Fruit fly (Drosophila melanogaster) whole organism, embryonic: ENCODE data around the gene CG13126.

Source experiments
- ATbp ChIP-seq: fragments of 200-800 bp; sonication (Bioruptor generic); optimal IDR thresholded peaks from 2 replicates; lab custom pipeline; 2017; ENCODE audit warnings: missing biosample characterization, mild to moderate bottlenecking, missing genetic modification characterization, missing genetic modification reagents
- Awh ChIP-seq: fragments of 200-800 bp; sonication (Bioruptor generic); IDR thresholded peaks from 2 replicates; pipeline ENCODE4, ENCODE4 v1.3.6; 2022; ENCODE audit warnings: missing biosample characterization, missing genetic modification characterization
- BEAF-32 ChIP-seq: fragments of 200-800 bp; sonication (Bioruptor generic); optimal IDR thresholded peaks from 3 replicates; lab custom pipeline; 2017; ENCODE audit warnings: missing biosample characterization, missing genetic modification characterization, mild to moderate bottlenecking, moderate library complexity, missing genetic modification reagents
- Bdp1 ChIP-seq: fragments of 200-800 bp; sonication (Bioruptor generic); optimal IDR thresholded peaks from 3 replicates; lab custom pipeline; 2016; ENCODE audit warnings: missing biosample characterization, missing genetic modification characterization
- CG10654 ChIP-seq: fragments of 200-800 bp; sonication (Bioruptor generic); optimal IDR thresholded peaks from 2 replicates; lab custom pipeline; 2016; ENCODE audit warnings: missing biosample characterization, missing genetic modification characterization
- CG12299 ChIP-seq: fragments of 200-800 bp; sonication (Bioruptor generic); optimal IDR thresholded peaks from 2 replicates; lab custom pipeline; 2018; ENCODE audit warnings: missing biosample characterization, mild to moderate bottlenecking, missing genetic modification characterization
- CG17612 ChIP-seq: fragments of 200-800 bp; sonication (Bioruptor generic); IDR thresholded peaks from 2 replicates; pipeline ENCODE4 v1.3.6; 2022; ENCODE audit warnings: missing biosample characterization, missing genetic modification characterization
- CG32767 ChIP-seq: fragments of 200-800 bp; sonication (Bioruptor generic); IDR thresholded peaks from 2 replicates; pipeline ENCODE4 v1.3.6; 2022; ENCODE audit warnings: missing biosample characterization, missing genetic modification characterization
- CG4328 ChIP-seq: fragments of 200-800 bp; sonication (Bioruptor generic); optimal IDR thresholded peaks from 3 replicates; lab custom pipeline; 2017; ENCODE audit warnings: missing biosample characterization, missing genetic modification reagents, missing genetic modification characterization
- CG4707 ChIP-seq: fragments of 200-800 bp; sonication (Bioruptor generic); optimal IDR thresholded peaks from 2 replicates; lab custom pipeline; 2018; ENCODE audit warnings: missing biosample characterization, mild to moderate bottlenecking, missing genetic modification characterization, moderate library complexity
- CG4730 ChIP-seq: fragments of 200-800 bp; sonication (Bioruptor generic); IDR thresholded peaks from 2 replicates; pipeline ENCODE4 v1.3.6; 2022; ENCODE audit warnings: missing biosample characterization, missing genetic modification characterization
- CG7556 ChIP-seq: fragments of 200-800 bp; sonication (Bioruptor generic); optimal IDR thresholded peaks from 2 replicates; lab custom pipeline; 2017; ENCODE audit warnings: missing biosample characterization, mild to moderate bottlenecking, missing genetic modification characterization
- CG7786 ChIP-seq: fragments of 200-800 bp; sonication (Bioruptor generic); optimal IDR thresholded peaks from 2 replicates; lab custom pipeline; 2016; ENCODE audit warnings: missing biosample characterization, missing genetic modification characterization
- CG7963 ChIP-seq: fragments of 200-800 bp; sonication (Bioruptor generic); IDR thresholded peaks from 3 replicates; pipeline ENCODE4 v1.3.6; 2022; ENCODE audit warnings: missing biosample characterization, missing genetic modification characterization; ENCODE audit not compliant: partially characterized antibody
- CG8281 ChIP-seq: fragments of 200-800 bp; sonication (Bioruptor generic); optimal IDR thresholded peaks from 2 replicates; lab custom pipeline; 2018; ENCODE audit warnings: missing biosample characterization, mild to moderate bottlenecking, missing genetic modification characterization, moderate library complexity
- CG8944 ChIP-seq: fragments of 200-800 bp; sonication (Bioruptor generic); optimal IDR thresholded peaks from 3 replicates; lab custom pipeline; 2016; ENCODE audit warnings: missing biosample characterization, missing genetic modification characterization
- CG9797 ChIP-seq: fragments of 200-800 bp; sonication (Bioruptor generic); optimal IDR thresholded peaks from 3 replicates; lab custom pipeline; 2018; ENCODE audit warnings: missing biosample characterization, mild to moderate bottlenecking, missing genetic modification characterization
- CTCF ChIP-seq: fragments of 200-800 bp; sonication (Bioruptor generic); optimal IDR thresholded peaks from 2 replicates; lab custom pipeline; 2017; ENCODE audit warnings: missing biosample characterization, mild to moderate bottlenecking, missing genetic modification characterization, moderate library complexity
- CoRest ChIP-seq: fragments of 200-800 bp; sonication (Bioruptor generic); optimal IDR thresholded peaks from 3 replicates; lab custom pipeline; 2018; ENCODE audit warnings: missing biosample characterization, mild to moderate bottlenecking, missing genetic modification characterization, moderate library complexity
- CrebB ChIP-seq: fragments of 200-800 bp; sonication (Bioruptor generic); optimal IDR thresholded peaks from 3 replicates; lab custom pipeline; 2018; ENCODE audit warnings: missing biosample characterization, mild to moderate bottlenecking, missing genetic modification characterization
- Deaf1 ChIP-seq: fragments of 200-800 bp; optimal IDR thresholded peaks from 3 replicates; lab custom pipeline; 2019; ENCODE audit warnings: missing biosample characterization, mild to moderate bottlenecking, missing genetic modification characterization, moderate library complexity
- Doc3 ChIP-seq: fragments of 200-800 bp; sonication (Bioruptor generic); IDR thresholded peaks from 3 replicates; pipeline ENCODE4 v1.3.6; 2022; ENCODE audit warnings: missing biosample characterization, missing genetic modification characterization; ENCODE audit not compliant: partially characterized antibody
- HmgZ ChIP-seq: fragments of 200-800 bp; sonication (Bioruptor generic); optimal IDR thresholded peaks from 2 replicates; lab custom pipeline; 2018; ENCODE audit warnings: missing biosample characterization, mild to moderate bottlenecking, missing genetic modification characterization
- Hr78 ChIP-seq, 2 experiments: fragments of 200-800 bp in 1 of 2; fragments of >200 bp in 1 of 2; sonication (Bioruptor generic) in 1 of 2; optimal IDR thresholded peaks; 2 replicates each; lab custom pipeline; 2017 to 2019; ENCODE audit warnings: missing biosample characterization in 2 of 2, missing genetic modification characterization in 2 of 2, mild to moderate bottlenecking in 1 of 2, moderate library complexity in 1 of 2
- Hsf ChIP-seq: fragments of 200-800 bp; sonication (Bioruptor generic); optimal IDR thresholded peaks from 3 replicates; lab custom pipeline; 2016; ENCODE audit warnings: missing biosample characterization, missing genetic modification characterization
- MTF-1 ChIP-seq: fragments of 200-800 bp; sonication (Bioruptor generic); optimal IDR thresholded peaks from 2 replicates; lab custom pipeline; 2018; ENCODE audit warnings: missing biosample characterization, mild to moderate bottlenecking, missing genetic modification characterization, borderline replicate concordance
- Opbp ChIP-seq: fragments of 200-800 bp; sonication (Bioruptor generic); IDR thresholded peaks from 3 replicates; pipeline ENCODE4 v1.3.6; 2022; ENCODE audit warnings: missing biosample characterization, missing genetic modification characterization; ENCODE audit not compliant: partially characterized antibody
- Pdp1 ChIP-seq, 2 experiments: fragments of 200-800 bp; sonication (Bioruptor generic); optimal IDR thresholded peaks; 3 replicates each; lab custom pipeline; 2016; ENCODE audit warnings: missing biosample characterization in 2 of 2, missing genetic modification characterization in 2 of 2, mild to moderate bottlenecking in 1 of 2, moderate library complexity in 1 of 2
- Poxn ChIP-seq: fragments of 200-800 bp; sonication (Bioruptor generic); IDR thresholded peaks from 2 replicates; pipeline ENCODE4 v1.3.6; 2022; ENCODE audit warnings: missing biosample characterization, missing genetic modification characterization
- Spps ChIP-seq: fragments of 200-800 bp; sonication (Bioruptor generic); optimal IDR thresholded peaks from 2 replicates; lab custom pipeline; 2018; ENCODE audit warnings: missing biosample characterization, mild to moderate bottlenecking, missing genetic modification characterization
- Stat92E ChIP-seq, 3 experiments: fragments of >200 bp in 2 of 3; fragments of 200-800 bp in 1 of 3; sonication (Bioruptor generic) in 1 of 3; optimal IDR thresholded peaks; 2 replicates each; lab custom pipeline; 2017 to 2019; ENCODE audit warnings: missing biosample characterization in 3 of 3, missing genetic modification characterization in 3 of 3, mild to moderate bottlenecking in 1 of 3, moderate library complexity in 1 of 3
- ac ChIP-seq: fragments of 200-800 bp; sonication (Bioruptor generic); optimal IDR thresholded peaks from 3 replicates; lab custom pipeline; 2017; ENCODE audit warnings: missing biosample characterization, mild to moderate bottlenecking, missing genetic modification characterization
- bigmax ChIP-seq: fragments of 200-800 bp; sonication (Bioruptor generic); optimal IDR thresholded peaks from 2 replicates; lab custom pipeline; 2018; ENCODE audit warnings: missing biosample characterization, mild to moderate bottlenecking, missing genetic modification characterization
- caup ChIP-seq: fragments of 200-800 bp; sonication (Bioruptor generic); optimal IDR thresholded peaks from 3 replicates; lab custom pipeline; 2017; ENCODE audit warnings: missing biosample characterization, mild to moderate bottlenecking, missing genetic modification characterization, moderate library complexity; ENCODE audit not compliant: severe bottlenecking
- dysf ChIP-seq: fragments of 200-800 bp; sonication (Bioruptor generic); IDR thresholded peaks from 3 replicates; pipeline ENCODE4 v1.3.6; 2022; ENCODE audit warnings: missing biosample characterization, missing genetic modification characterization
- eve ChIP-seq, 2 experiments: fragments of >200 bp; optimal IDR thresholded peaks; 2 replicates each; lab custom pipeline; 2017; ENCODE audit warnings: missing biosample characterization in 2 of 2, missing genetic modification characterization in 2 of 2
- fru ChIP-seq: fragments of >200 bp; optimal IDR thresholded peaks from 2 replicates; lab custom pipeline; 2017
- gce ChIP-seq: fragments of 200-800 bp; sonication (Bioruptor generic); IDR thresholded peaks from 3 replicates; pipeline ENCODE4 v1.3.6; 2022; ENCODE audit warnings: missing biosample characterization, missing genetic modification characterization
- gcm ChIP-seq: fragments of 200-800 bp; sonication (Bioruptor generic); optimal IDR thresholded peaks from 2 replicates; lab custom pipeline; 2019; ENCODE audit warnings: missing biosample characterization, mild to moderate bottlenecking, missing genetic modification characterization, moderate library complexity
- grn ChIP-seq: fragments of 200-800 bp; sonication (Bioruptor generic); optimal IDR thresholded peaks from 3 replicates; lab custom pipeline; 2017; ENCODE audit warnings: missing biosample characterization, missing genetic modification characterization
- h ChIP-seq: fragments of >200 bp; optimal IDR thresholded peaks from 2 replicates; lab custom pipeline; 2017
- jumu ChIP-seq: fragments of 200-800 bp; sonication (Bioruptor generic); optimal IDR thresholded peaks from 3 replicates; lab custom pipeline; 2016; ENCODE audit warnings: missing biosample characterization, missing genetic modification characterization
- oc ChIP-seq: fragments of 200-800 bp; sonication (Bioruptor generic); optimal IDR thresholded peaks from 2 replicates; lab custom pipeline; 2018; ENCODE audit warnings: missing biosample characterization, mild to moderate bottlenecking, missing genetic modification characterization, moderate library complexity
- org-1 ChIP-seq: fragments of 200-800 bp; sonication (Bioruptor generic); optimal IDR thresholded peaks from 2 replicates; lab custom pipeline; 2017; ENCODE audit warnings: missing biosample characterization, missing genetic modification characterization
- pb ChIP-seq: fragments of 200-800 bp; sonication (Bioruptor generic); optimal IDR thresholded peaks from 3 replicates; lab custom pipeline; 2016; ENCODE audit warnings: missing biosample characterization, missing genetic modification characterization
- pho ChIP-seq: fragments of 200-800 bp; sonication (Bioruptor generic); optimal IDR thresholded peaks from 2 replicates; lab custom pipeline; 2016; ENCODE audit warnings: missing biosample characterization, missing genetic modification characterization
- slbo ChIP-seq: fragments of 200-800 bp; sonication (Bioruptor generic); IDR thresholded peaks from 2 replicates; pipeline ENCODE4 v1.3.6; 2022; ENCODE audit warnings: missing biosample characterization, missing genetic modification characterization
- slp2 ChIP-seq: fragments of 200-800 bp; sonication (Bioruptor generic); optimal IDR thresholded peaks from 2 replicates; lab custom pipeline; 2016; ENCODE audit warnings: missing biosample characterization, missing genetic modification characterization
- stc ChIP-seq: fragments of 200-800 bp; sonication (Bioruptor generic); IDR thresholded peaks from 2 replicates; pipeline ENCODE4 v1.3.6; 2022; ENCODE audit warnings: missing biosample characterization, missing genetic modification characterization
- tio ChIP-seq: fragments of 200-800 bp; sonication (Bioruptor generic); optimal IDR thresholded peaks from 2 replicates; lab custom pipeline; 2017; ENCODE audit warnings: missing biosample characterization, missing genetic modification characterization, inconsistent platforms
- unpg ChIP-seq: fragments of 200-800 bp; sonication (Bioruptor generic); optimal IDR thresholded peaks from 3 replicates; lab custom pipeline; 2018; ENCODE audit warnings: missing biosample characterization, mild to moderate bottlenecking, missing genetic modification characterization, moderate library complexity
- vnd ChIP-seq: fragments of 200-800 bp; sonication (Bioruptor generic); IDR thresholded peaks from 3 replicates; pipeline ENCODE4 v1.3.6; 2022; ENCODE audit warnings: missing biosample characterization, missing genetic modification characterization; ENCODE audit not compliant: partially characterized antibody

The CG13126 gene

dm6 chr2L:9996553-9996952 is 42.6 kb upstream of the CG13126 start (continued):
- no peak for TF ChIP-seq CG8281 (tag; lab: Kevin White, UChicago)
- TF ChIP-seq Opbp (GFP tag; lab: Robert Waterston, UW) = no peak
- no peak for TF ChIP-seq unpg
- TF ChIP-seq dysf (GFP tag; lab: Robert Waterston, UW) = no peak
- TF ChIP-seq Hsf (GFP tag; lab: Kevin White, UChicago) = peak; percentile 6
- TF ChIP-seq BEAF-32 (GFP tag; lab: Kevin White, UChicago) = peak; percentile 14
- TF ChIP-seq MTF-1 (GFP tag; lab: Kevin White, UChicago) = no peak
- TF ChIP-seq ATbp (GFP tag; lab: Kevin White, UChicago) = no peak
- TF ChIP-seq Doc3 = no peak
- peak; percentile 50 for TF ChIP-seq CoRest
- TF ChIP-seq Pdp1 (GFP tag; optimal IDR thresholded peaks at IDR 0.05; lab: Kevin White, UChicago) = no peak
- no peak for TF ChIP-seq CG4730 (GFP tag; lab: Robert Waterston, UW)
- TF ChIP-seq ac = no peak
- no peak for TF ChIP-seq bigmax (GFP tag; lab: Kevin White, UChicago)
- no peak for TF ChIP-seq Bdp1 (GFP tag; lab: Kevin White, UChicago)
- TF ChIP-seq CG32767 (GFP tag; lab: Robert Waterston, UW) = no peak
- no peak for TF ChIP-seq h (lab: Kevin White, UChicago)
- TF ChIP-seq CG7786 (GFP tag; lab: Kevin White, UChicago) = peak; percentile 5
- TF ChIP-seq fru (lab: Kevin White, UChicago) = no peak
- TF ChIP-seq gce (GFP tag; lab: Robert Waterston, UW) = no peak
- no peak for TF ChIP-seq oc (tag; lab: Kevin White, UChicago)
- no peak for TF ChIP-seq gcm
- TF ChIP-seq CG7963 (GFP tag; lab: Robert Waterston, UW) = no peak
- no peak for TF ChIP-seq Awh
- no peak for TF ChIP-seq HmgZ (tag; lab: Kevin White, UChicago)
- TF ChIP-seq Hr78 (GFP tag; optimal IDR thresholded peaks at IDR 0.05; lab: Kevin White, UChicago) = no peak
- no peak for TF ChIP-seq pho (GFP tag; lab: Kevin White, UChicago)
- no peak for TF ChIP-seq grn (GFP tag; lab: Kevin White, UChicago)
- TF ChIP-seq org-1 = no peak
- no peak for TF ChIP-seq Poxn
- TF ChIP-seq slbo (GFP tag; lab: Robert Waterston, UW) = no peak
- TF ChIP-seq CG17612 (GFP tag; lab: Robert Waterston, UW) = no peak
- no peak for TF ChIP-seq CTCF (GFP tag; lab: Kevin White, UChicago)
- no peak for TF ChIP-seq CG8944 (GFP tag; lab: Kevin White, UChicago)
- no peak for TF ChIP-seq Deaf1 (tag; lab: Kevin White, UChicago)
- TF ChIP-seq CG12299 (tag; lab: Kevin White, UChicago) = no peak
- TF ChIP-seq tio (GFP tag; lab: Kevin White, UChicago) = peak; percentile 52
- TF ChIP-seq caup (GFP tag; lab: Kevin White, UChicago) = no peak
- no peak for TF ChIP-seq vnd (GFP tag; lab: Robert Waterston, UW)
- no peak for TF ChIP-seq jumu (GFP tag; lab: Kevin White, UChicago)
- TF ChIP-seq CG4328 = no peak
- no peak for TF ChIP-seq eve (GFP tag; optimal IDR thresholded peaks at IDR 0.05; lab: Kevin White, UChicago)
- TF ChIP-seq pb = no peak
- no peak for TF ChIP-seq slp2 (GFP tag; lab: Kevin White, UChicago)
- no peak for TF ChIP-seq CrebB (tag; lab: Kevin White, UChicago)
- TF ChIP-seq Spps (tag; lab: Kevin White, UChicago) = no peak
- TF ChIP-seq CG10654 (GFP tag; lab: Kevin White, UChicago) = no peak
- no peak for TF ChIP-seq CG9797 (GFP tag; lab: Kevin White, UChicago)
- peak; percentile 45 for TF ChIP-seq CG7556 (GFP tag; lab: Kevin White, UChicago)
- no peak for TF ChIP-seq CG4707 (GFP tag; lab: Kevin White, UChicago)
- TF ChIP-seq stc = no peak
- TF ChIP-seq Stat92E (GFP tag; optimal IDR thresholded peaks at IDR 0.05; lab: Kevin White, UChicago) = no peak
